Fruit fly (Drosophila melanogaster): ENCODE results near the gene Mur29B.

- TF ChIP-seq pad (GFP tag; optimal IDR thresholded peaks at IDR 0.05) (peak; percentile 54), toe (GFP tag; optimal IDR thresholded peaks at IDR 0.05) (peak; percentile 69), bab1 (GFP tag; optimal IDR thresholded peaks at IDR 0.05) (peak; percentile 66), CG14711 (tag; optimal IDR thresholded peaks at IDR 0.05) (peak; percentile 60), CG7045 (GFP tag; optimal IDR thresholded peaks at IDR 0.05) (peak; percentile 69), CG33017 (tag; optimal IDR thresholded peaks at IDR 0.05) (peak; percentile 39), Hr96 (GFP tag; optimal IDR thresholded peaks at IDR 0.05) (peak; percentile 85), tj (GFP tag; optimal IDR thresholded peaks at IDR 0.05) (no peak), cic (GFP tag; optimal IDR thresholded peaks at IDR 0.05) (peak; percentile 76), kay (GFP tag; ENCODE audit: borderline replicate concordance) (peak; percentile 72), ovo (GFP tag; optimal IDR thresholded peaks at IDR 0.05) (peak; percentile 24), CG11617 (GFP tag; optimal IDR thresholded peaks at IDR 0.05) (peak; percentile 81), CG7101 (tag; optimal IDR thresholded peaks at IDR 0.05) (peak; percentile 79)
Measured at dm6 chr2L:8362273-8362954, 10.4 kb downstream of the Mur29B start, which contains the start of gene CG7627.

Measured in whole organism, adult.